Fruit fly (Drosophila melanogaster): ENCODE measurements around the gene mAcon2.

DNA sequence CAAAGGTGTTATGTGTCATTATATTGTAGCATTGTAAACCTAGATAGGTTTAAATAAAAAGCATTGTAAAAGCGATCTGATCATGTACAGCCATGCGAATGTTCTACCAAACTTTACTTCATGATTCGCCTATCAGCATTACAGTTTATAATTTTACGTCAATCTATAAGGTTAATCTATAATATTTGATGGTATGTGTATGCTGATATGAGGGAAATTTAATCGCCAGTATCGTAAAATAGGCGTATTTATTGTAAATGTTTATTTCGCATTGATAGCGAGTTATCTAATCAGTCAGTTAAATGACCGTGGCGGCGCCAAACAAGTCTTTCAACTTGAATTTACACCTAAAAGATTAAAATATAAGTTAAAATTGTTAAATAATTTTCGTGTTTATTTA lies 40.6 kb downstream of the mAcon2 start:
- TF ChIP-seq CG14655 (GFP tag; optimal IDR thresholded peaks at IDR 0.05) (no peak), Ets98B (GFP tag; IDR thresholded peaks at IDR 0.05) (no peak), CG34367 (tag; optimal IDR thresholded peaks at IDR 0.05) (no peak), CG4496 (GFP tag; IDR thresholded peaks at IDR 0.05) (no peak), EcR (GFP tag; optimal IDR thresholded peaks at IDR 0.05) (no peak), rn (GFP tag; IDR thresholded peaks at IDR 0.05) (no peak), CG17806 (tag; optimal IDR thresholded peaks at IDR 0.05) (no peak), CG12605 (GFP tag; IDR thresholded peaks at IDR 0.05) (no peak)

All from whole organism, pupa.